Worm (Caenorhabditis elegans) whole organism, L2 larva: ENCODE results near the gene Y82E9BR.18.

Experiments used
- ZK546.5 ChIP-seq: sonication (generic microtip); optimal IDR thresholded peaks from 2 replicates; lab custom pipeline; 2017; ENCODE audit warnings: missing biosample characterization, missing genetic modification characterization
- elt-1 ChIP-seq: fragments of 150-350 bp; optimal IDR thresholded peaks from 2 replicates; lab custom pipeline; 2014; ENCODE audit warnings: missing biosample characterization, missing genetic modification characterization
- lsy-2 ChIP-seq, 2 experiments: fragments of 150-350 bp in 1 of 2; sonication (generic microtip) in 1 of 2; optimal IDR thresholded peaks; 2 replicates each; lab custom pipeline; 2014 to 2017; ENCODE audit warnings: missing biosample characterization in 2 of 2, missing genetic modification characterization in 2 of 2
- nhr-23 ChIP-seq: fragments of 150-350 bp; optimal IDR thresholded peaks from 2 replicates; lab custom pipeline; 2014; ENCODE audit warnings: missing biosample characterization, missing genetic modification reagents, missing genetic modification characterization

ce11 chrIII:1427126-1427525 is 56.2 kb downstream of the Y82E9BR.18 start, which contains the start of gene lelo-2:
- TF ChIP-seq nhr-23 (tag; lab: Kevin White, UChicago) (no peak), lsy-2 (tag; optimal IDR thresholded peaks at IDR 0.05; lab: Kevin White, UChicago) (no peak), elt-1 (tag; lab: Kevin White, UChicago) (no peak), ZK546.5 (tag; lab: Kevin White, UChicago) (no peak)
